Worm (Caenorhabditis elegans) whole organism, L1 larva: ENCODE results near the gene F36F12.3.

Experiments
- ceh-82 ChIP-seq, 3 experiments: fragments of 150-350 bp in 1 of 3; sonication (generic microtip) in 2 of 3; optimal IDR thresholded peaks; 2 replicates each; lab custom pipeline; 2014 to 2017; ENCODE audit warnings: missing biosample characterization in 3 of 3, missing genetic modification characterization in 3 of 3
- lin-39 ChIP-seq: fragments of 150-350 bp; optimal IDR thresholded peaks from 2 replicates; lab custom pipeline; 2014; ENCODE audit warnings: missing biosample characterization, missing genetic modification reagents, missing genetic modification characterization
- mef-2 ChIP-seq: fragments of 150-350 bp; optimal IDR thresholded peaks from 2 replicates; lab custom pipeline; 2014; ENCODE audit warnings: missing biosample characterization, missing genetic modification characterization
- nhr-90 ChIP-seq: sonication (generic microtip); optimal IDR thresholded peaks from 2 replicates; lab custom pipeline; 2016; ENCODE audit warnings: mild to moderate bottlenecking, missing genetic modification characterization, missing compliant biosample characterization; ENCODE audit not compliant: poor library complexity
- unc-62 ChIP-seq: fragments of 150-350 bp; optimal IDR thresholded peaks from 2 replicates; lab custom pipeline; 2014; ENCODE audit warnings: missing biosample characterization, missing genetic modification reagents, missing genetic modification characterization
- ztf-11 ChIP-seq, 2 experiments: sonication (generic microtip); optimal IDR thresholded peaks; 2 replicates each; lab custom pipeline; 2016 to 2017; ENCODE audit warnings: missing genetic modification characterization in 2 of 2, missing biosample characterization in 1 of 2, missing compliant biosample characterization in 1 of 2

DNA sequence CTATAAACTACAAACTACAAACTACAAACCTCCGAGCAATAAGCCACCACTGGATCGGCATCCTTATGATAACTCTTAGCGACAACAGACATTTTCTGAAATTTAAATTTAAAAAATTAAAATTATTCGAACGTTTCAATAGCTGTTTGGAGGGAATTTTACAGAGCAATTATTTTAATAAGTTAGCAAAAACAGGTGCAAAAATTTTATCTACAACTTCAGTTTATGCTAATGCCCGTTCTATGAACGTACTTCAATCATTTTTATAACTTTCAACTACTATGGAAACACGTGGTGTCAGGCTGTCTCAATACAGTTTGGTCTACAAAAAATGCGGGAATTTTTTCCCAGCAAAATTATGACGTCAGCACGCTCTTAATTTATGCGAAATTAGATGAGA, 32.1 kb upstream of the F36F12.3 start, which contains the start of gene comt-5:
- TF ChIP-seq unc-62 (GFP tag; lab: Kevin White, UChicago) = no peak
- TF ChIP-seq nhr-90 (tag; lab: Kevin White, UChicago) = no peak
- no peak for TF ChIP-seq ztf-11 (tag; optimal IDR thresholded peaks at IDR 0.05; lab: Kevin White, UChicago)
- no peak for TF ChIP-seq lin-39
- TF ChIP-seq mef-2 (tag; lab: Kevin White, UChicago) = no peak
- TF ChIP-seq ceh-82 (tag; optimal IDR thresholded peaks at IDR 0.05; lab: Kevin White, UChicago) = no peak
